Worm (Caenorhabditis elegans) whole organism, L3 larva: Measurements from ENCODE around the gene oac-11.

Source experiments
- elt-2 ChIP-seq: sonication (generic microtip); optimal IDR thresholded peaks from 2 replicates; lab custom pipeline; 2016; ENCODE audit warnings: missing genetic modification reagents, mild to moderate bottlenecking, missing genetic modification characterization, missing compliant biosample characterization
- fkh-10 ChIP-seq: sonication (generic microtip); optimal IDR thresholded peaks from 2 replicates; lab custom pipeline; 2017; ENCODE audit warnings: missing biosample characterization, missing genetic modification reagents, missing genetic modification characterization
- fkh-2 ChIP-seq: fragments of 150-350 bp; optimal IDR thresholded peaks from 2 replicates; lab custom pipeline; 2014; ENCODE audit warnings: missing biosample characterization, missing genetic modification reagents, missing genetic modification characterization
- nhr-28 ChIP-seq: fragments of 150-350 bp; optimal IDR thresholded peaks from 2 replicates; lab custom pipeline; 2014; ENCODE audit warnings: missing biosample characterization, missing genetic modification characterization
- snpc-4 ChIP-seq: fragments of 150-350 bp; optimal IDR thresholded peaks from 2 replicates; lab custom pipeline; 2014; ENCODE audit warnings: missing biosample characterization, missing genetic modification characterization

DNA sequence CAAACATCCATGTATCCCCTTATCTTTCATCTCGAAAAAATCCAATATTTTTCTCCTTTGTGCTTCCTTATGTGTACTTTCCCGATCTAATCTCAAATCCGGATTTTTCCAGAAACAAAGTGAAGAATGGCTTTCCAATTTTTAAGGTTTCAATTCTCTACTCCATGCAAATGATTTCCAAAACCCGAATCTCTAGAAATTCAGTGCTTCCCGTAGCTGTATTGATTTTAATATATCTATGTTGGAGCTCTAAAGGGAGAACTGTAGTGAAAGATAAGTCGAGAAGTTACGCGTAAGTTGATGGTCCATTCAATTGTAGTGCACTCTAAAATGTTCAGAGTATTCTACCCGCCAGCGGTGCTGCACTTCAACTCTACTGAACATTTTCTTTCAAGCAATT, 21.2 kb downstream of the oac-11 start, which contains the start of gene C17A2.4:
- no peak for TF ChIP-seq fkh-10 (GFP tag; lab: Kevin White, UChicago)
- TF ChIP-seq nhr-28 (tag; lab: Kevin White, UChicago), result no peak
- no peak for TF ChIP-seq elt-2 (tag; lab: Kevin White, UChicago)
- no peak for TF ChIP-seq snpc-4 (tag; lab: Kevin White, UChicago)
- TF ChIP-seq fkh-2 (tag; lab: Kevin White, UChicago), result no peak
